Worm (Caenorhabditis elegans) whole organism, L4 larva: Measurements from ENCODE around the gene Y54G2A.77.
A peak's percentile ranks its signal among the peaks of the same experiment; 100 is the strongest.

ENCODE experiments used
- F10B5.3 ChIP-seq: sonication (generic microtip); optimal IDR thresholded peaks from 2 replicates; lab custom pipeline; 2016; ENCODE audit warnings: mild to moderate bottlenecking, missing genetic modification characterization, missing compliant biosample characterization
- F26F4.8 ChIP-seq: fragments of 200-800 bp; sonication (Bioruptor generic); conservative IDR thresholded peaks from 2 replicates; pipeline ENCODE4 v1.3.6; 2022; ENCODE audit warnings: missing genetic modification characterization, missing compliant biosample characterization
- F37D6.2 ChIP-seq: sonication (generic microtip); optimal IDR thresholded peaks from 2 replicates; lab custom pipeline; 2016; ENCODE audit warnings: mild to moderate bottlenecking, missing genetic modification characterization, missing compliant biosample characterization
- F44E2.7 ChIP-seq: fragments of 200-800 bp; sonication (Bioruptor generic); IDR thresholded peaks from 2 replicates; pipeline ENCODE4 v2.1.2; 2022; ENCODE audit warnings: missing genetic modification characterization, missing compliant biosample characterization
- Y48G9A.11 ChIP-seq: fragments of 200-800 bp; sonication (Bioruptor generic); IDR thresholded peaks from 2 replicates; pipeline ENCODE4 v1.3.6; 2022; ENCODE audit warnings: missing genetic modification reagents, missing genetic modification characterization, missing compliant biosample characterization
- Y5F2A.4 ChIP-seq: fragments of 200-800 bp; sonication (Bioruptor generic); optimal IDR thresholded peaks from 2 replicates; lab custom pipeline; 2018; ENCODE audit warnings: mild to moderate bottlenecking, missing genetic modification characterization, missing compliant biosample characterization
- Y75B8A.6 ChIP-seq: fragments of 200-800 bp; sonication (Bioruptor generic); IDR thresholded peaks from 2 replicates; pipeline ENCODE4 v1.3.6; 2022; ENCODE audit warnings: missing genetic modification reagents, missing genetic modification characterization, missing compliant biosample characterization
- ZK337.2 ChIP-seq: fragments of 200-800 bp; sonication (Bioruptor generic); IDR thresholded peaks from 2 replicates; pipeline ENCODE4 v1.3.6; 2022; ENCODE audit warnings: missing genetic modification reagents, missing genetic modification characterization, missing compliant biosample characterization
- aha-1 ChIP-seq: fragments of 150-350 bp; peaks from one replicate; lab custom pipeline; 2014; ENCODE audit warnings: missing biosample characterization, missing genetic modification characterization
- aly-2 ChIP-seq: sonication (generic microtip); optimal IDR thresholded peaks from 2 replicates; lab custom pipeline; 2018; ENCODE audit warnings: missing biosample characterization, missing genetic modification characterization
- ceh-32 ChIP-seq: sonication (generic microtip); optimal IDR thresholded peaks from 2 replicates; lab custom pipeline; 2016; ENCODE audit warnings: mild to moderate bottlenecking, missing genetic modification characterization, missing compliant biosample characterization; ENCODE audit not compliant: poor library complexity
- ceh-62 ChIP-seq: sonication (generic microtip); optimal IDR thresholded peaks from 2 replicates; lab custom pipeline; 2017; ENCODE audit warnings: missing biosample characterization, missing genetic modification characterization
- ctbp-1 ChIP-seq: fragments of 200-800 bp; sonication (Bioruptor generic); IDR thresholded peaks from 2 replicates; pipeline ENCODE4 v1.3.6; 2022; ENCODE audit warnings: missing genetic modification reagents, missing genetic modification characterization, missing compliant biosample characterization
- daf-16 ChIP-seq, 3 experiments: sonication (generic microtip); optimal IDR thresholded peaks; 2 replicates each; lab custom pipeline; 2016 to 2017; ENCODE audit warnings: missing genetic modification characterization in 3 of 3, missing genetic modification reagents in 3 of 3, mild to moderate bottlenecking in 2 of 3, missing compliant biosample characterization in 2 of 3, missing biosample characterization in 1 of 3, moderate library complexity in 1 of 3
- dmd-6 ChIP-seq: fragments of 200-800 bp; sonication (Bioruptor generic); IDR thresholded peaks from 2 replicates; pipeline ENCODE4 v1.3.6; 2022; ENCODE audit warnings: missing genetic modification reagents, missing genetic modification characterization, missing compliant biosample characterization
- dmd-8 ChIP-seq: fragments of 200-800 bp; sonication (Bioruptor generic); IDR thresholded peaks from 2 replicates; pipeline ENCODE4 v1.3.6; 2022; ENCODE audit warnings: missing genetic modification characterization, missing compliant biosample characterization
- dmd-9 ChIP-seq: fragments of 200-800 bp; sonication (Bioruptor generic); IDR thresholded peaks from 2 replicates; pipeline ENCODE4 v1.3.6; 2022; ENCODE audit warnings: missing genetic modification reagents, missing genetic modification characterization, missing compliant biosample characterization
- dpl-1 ChIP-seq: fragments of 150-350 bp; optimal IDR thresholded peaks from 2 replicates; lab custom pipeline; 2014; ENCODE audit warnings: missing biosample characterization, missing genetic modification reagents, missing genetic modification characterization
- dve-1 ChIP-seq: sonication (generic microtip); optimal IDR thresholded peaks from 2 replicates; lab custom pipeline; 2017; ENCODE audit warnings: antibody characterized with exemption, mild to moderate bottlenecking, missing genetic modification characterization, missing compliant biosample characterization; ENCODE audit not compliant: insufficient read depth
- fos-1 ChIP-seq: fragments of 150-350 bp; optimal IDR thresholded peaks from 2 replicates; lab custom pipeline; 2014; ENCODE audit warnings: missing biosample characterization, missing genetic modification characterization
- hif-1 ChIP-seq, 2 experiments: sonication (generic microtip); optimal IDR thresholded peaks; 2 replicates each; lab custom pipeline; 2016 to 2017; ENCODE audit warnings: missing compliant biosample characterization in 2 of 2, missing genetic modification characterization in 2 of 2, missing genetic modification reagents in 2 of 2, missing genotype in 2 of 2, mild to moderate bottlenecking in 1 of 2
- hlh-11 ChIP-seq: fragments of 200-800 bp; sonication (Bioruptor generic); optimal IDR thresholded peaks from 2 replicates; lab custom pipeline; 2018; ENCODE audit warnings: mild to moderate bottlenecking, missing genetic modification characterization, missing compliant biosample characterization
- hlh-30 ChIP-seq: sonication (generic microtip); optimal IDR thresholded peaks from 2 replicates; lab custom pipeline; 2017; ENCODE audit warnings: antibody characterized with exemption, mild to moderate bottlenecking, missing genetic modification characterization, missing compliant biosample characterization; ENCODE audit not compliant: insufficient read depth
- lim-7 ChIP-seq: fragments of 200-800 bp; sonication (Bioruptor generic); IDR thresholded peaks from 2 replicates; pipeline ENCODE4 v1.3.6; 2022; ENCODE audit warnings: missing genetic modification characterization, missing compliant biosample characterization
- lin-13 ChIP-seq: fragments of 150-350 bp; optimal IDR thresholded peaks from 2 replicates; lab custom pipeline; 2014; ENCODE audit warnings: missing biosample characterization, missing genetic modification reagents, missing genetic modification characterization
- lin-15B ChIP-seq: fragments of 150-350 bp; sonication (generic microtip); optimal IDR thresholded peaks from 3 replicates; lab custom pipeline; 2014; ENCODE audit warnings: missing biosample characterization, missing genetic modification characterization
- lir-3 ChIP-seq: sonication (generic microtip); optimal IDR thresholded peaks from 2 replicates; lab custom pipeline; 2016; ENCODE audit warnings: mild to moderate bottlenecking, missing genetic modification characterization, missing compliant biosample characterization
- mdl-1 ChIP-seq, 2 experiments: fragments of 150-350 bp in 1 of 2; sonication (generic microtip) in 1 of 2; optimal IDR thresholded peaks; 2 replicates each; lab custom pipeline; 2014 to 2017; ENCODE audit warnings: missing biosample characterization in 2 of 2, missing genetic modification characterization in 2 of 2
- mep-1 ChIP-seq: fragments of 150-350 bp; sonication (generic microtip); optimal IDR thresholded peaks from 3 replicates; lab custom pipeline; 2014; ENCODE audit warnings: missing biosample characterization, missing genetic modification characterization
- mes-2 ChIP-seq: sonication (generic microtip); optimal IDR thresholded peaks from 2 replicates; lab custom pipeline; 2016; ENCODE audit warnings: missing genotype, mild to moderate bottlenecking, missing genetic modification characterization, missing compliant biosample characterization; ENCODE audit not compliant: poor library complexity, severe bottlenecking
- mxl-3 ChIP-seq: fragments of 200-800 bp; sonication (Bioruptor generic); optimal IDR thresholded peaks from 2 replicates; lab custom pipeline; 2018; ENCODE audit warnings: mild to moderate bottlenecking, missing genetic modification characterization, missing compliant biosample characterization
- nhr-237 ChIP-seq: sonication (generic microtip); optimal IDR thresholded peaks from 2 replicates; lab custom pipeline; 2017; ENCODE audit warnings: missing biosample characterization, missing genetic modification characterization
- nhr-25 ChIP-seq: sonication (generic microtip); optimal IDR thresholded peaks from 2 replicates; lab custom pipeline; 2017; ENCODE audit warnings: missing genetic modification characterization, mild to moderate bottlenecking, missing compliant biosample characterization, antibody characterized with exemption, moderate library complexity, borderline replicate concordance; ENCODE audit not compliant: insufficient read depth
- nhr-28 ChIP-seq: fragments of 150-350 bp; optimal IDR thresholded peaks from 2 replicates; lab custom pipeline; 2014; ENCODE audit warnings: missing biosample characterization, missing genetic modification characterization
- nhr-41 ChIP-seq: fragments of 200-800 bp; sonication (Bioruptor generic); IDR thresholded peaks from 2 replicates; pipeline ENCODE4 v1.3.6; 2022; ENCODE audit warnings: missing genetic modification reagents, missing genetic modification characterization, missing compliant biosample characterization
- nhr-76 ChIP-seq: fragments of 150-350 bp; optimal IDR thresholded peaks from 2 replicates; lab custom pipeline; 2014; ENCODE audit warnings: missing biosample characterization, missing genetic modification characterization
- nhr-77 ChIP-seq: fragments of 150-350 bp; optimal IDR thresholded peaks from 2 replicates; lab custom pipeline; 2014; ENCODE audit warnings: missing biosample characterization, missing genetic modification characterization
- pha-4 ChIP-seq, 2 experiments: fragments of 150-350 bp in 1 of 2; fragments of 200-800 bp in 1 of 2; sonication (Bioruptor generic) in 1 of 2; IDR thresholded peaks in 1 of 2; optimal IDR thresholded peaks in 1 of 2; 2 replicates each; pipeline versions ENCODE4 v1.3.6 to Lab custom; 2014 to 2022; ENCODE audit warnings: missing genetic modification characterization in 2 of 2, missing genetic modification reagents in 2 of 2, missing biosample characterization in 1 of 2, missing compliant biosample characterization in 1 of 2
- php-3 ChIP-seq: fragments of 200-800 bp; sonication (Bioruptor generic); IDR thresholded peaks from 2 replicates; pipeline ENCODE4 v1.3.6; 2022; ENCODE audit warnings: missing genetic modification reagents, missing genetic modification characterization, missing compliant biosample characterization
- saeg-2 ChIP-seq: fragments of 200-800 bp; sonication (Bioruptor generic); IDR thresholded peaks from 2 replicates; pipeline ENCODE4 v1.3.6; 2022; ENCODE audit warnings: missing genetic modification reagents, missing genetic modification characterization, missing compliant biosample characterization
- sdz-12 ChIP-seq: fragments of 200-800 bp; sonication (Bioruptor generic); optimal IDR thresholded peaks from 2 replicates; lab custom pipeline; 2018; ENCODE audit warnings: mild to moderate bottlenecking, missing genetic modification characterization, missing compliant biosample characterization
- skn-1 ChIP-seq: fragments of 150-350 bp; optimal IDR thresholded peaks from 2 replicates; lab custom pipeline; 2014; ENCODE audit warnings: missing biosample characterization, missing genetic modification characterization
- spr-1 ChIP-seq: sonication (generic microtip); optimal IDR thresholded peaks from 2 replicates; lab custom pipeline; 2016; ENCODE audit warnings: mild to moderate bottlenecking, missing genetic modification characterization, missing compliant biosample characterization
- unc-62 ChIP-seq, 3 experiments: fragments of 150-350 bp in 1 of 3; sonication (generic microtip); optimal IDR thresholded peaks in 2 of 3; peaks in 1 of 3; 1 replicate in 1 of 3; 2 replicates in 2 of 3; lab custom pipeline; 2014 to 2017; ENCODE audit warnings: missing biosample characterization in 3 of 3, missing genetic modification characterization in 3 of 3, missing genetic modification reagents in 3 of 3, missing genotype in 1 of 3
- zag-1 ChIP-seq: fragments of 150-350 bp; optimal IDR thresholded peaks from 2 replicates; lab custom pipeline; 2014; ENCODE audit warnings: missing biosample characterization, missing genetic modification characterization
- ztf-7 ChIP-seq: fragments of 150-350 bp; optimal IDR thresholded peaks from 2 replicates; lab custom pipeline; 2014; ENCODE audit warnings: missing biosample characterization, missing genetic modification characterization

Y54G2A.77 gene

ce11 chrIV:2773382-2773979, 11.0 kb downstream of the Y54G2A.77 start:
- TF ChIP-seq dve-1 (tag; lab: Kevin White, UChicago) (peak; percentile 32), hlh-11 (tag; lab: Kevin White, UChicago) (peak; percentile 48), aha-1 (tag; lab: Kevin White, UChicago) (peak; percentile 36), sdz-12 (GFP tag; lab: Kevin White, UChicago) (no peak), nhr-28 (tag; lab: Kevin White, UChicago) (peak; percentile 33), nhr-76 (tag; lab: Kevin White, UChicago) (no peak), pha-4 (GFP tag; IDR thresholded peaks at IDR 0.05; lab: Robert Waterston, UW) (no peak), pha-4 (tag; optimal IDR thresholded peaks at IDR 0.05; lab: Kevin White, UChicago) (peak; percentile 28), hlh-30 (peak; percentile 88), daf-16 (GFP tag; optimal IDR thresholded peaks at IDR 0.05; lab: Kevin White, UChicago) (peak in 1 of 2 experiments; percentile 43), daf-16 (tag; optimal IDR thresholded peaks at IDR 0.05; lab: Kevin White, UChicago) (no peak), nhr-41 (GFP tag; lab: Robert Waterston, UW) (no peak), mep-1 (tag; lab: Kevin White, UChicago) (peak; percentile 29), dpl-1 (GFP tag; lab: Kevin White, UChicago) (no peak), php-3 (GFP tag; lab: Robert Waterston, UW) (no peak)

ce11 chrIV:2774500-2774899, 12.0 kb downstream of the Y54G2A.77 start:
- TF ChIP-seq lin-13 (GFP tag; lab: Kevin White, UChicago) (peak; percentile 75), fos-1 (tag; lab: Kevin White, UChicago) (no peak), mes-2 (tag; lab: Kevin White, UChicago) (peak; percentile 58), saeg-2 (GFP tag; lab: Robert Waterston, UW) (no peak), lim-7 (GFP tag; lab: Robert Waterston, UW) (no peak), F44E2.7 (GFP tag; lab: Robert Waterston, UW) (no peak), hif-1 (tag; optimal IDR thresholded peaks at IDR 0.05; lab: Kevin White, UChicago) (peak in 1 of 2 experiments; percentile 43), zag-1 (tag; lab: Kevin White, UChicago) (no peak), ZK337.2 (GFP tag; lab: Robert Waterston, UW) (no peak), mdl-1 (tag; optimal IDR thresholded peaks at IDR 0.05; lab: Kevin White, UChicago) (peak; percentile 9 to 87), mep-1 (tag; lab: Kevin White, UChicago) (peak; percentile 89), lin-15B (tag; lab: Kevin White, UChicago) (no peak), Y48G9A.11 (no peak), ctbp-1 (peak; percentile 49; the same call in 1 of the 2 replicates), F26F4.8 (GFP tag; lab: Robert Waterston, UW) (no peak), unc-62 (GFP tag; optimal IDR thresholded peaks at IDR 0.05 in 1 of 2; lab: Kevin White, UChicago) (peak in 1 of 2 experiments; percentile 98), unc-62 (tag; optimal IDR thresholded peaks at IDR 0.05; lab: Kevin White, UChicago) (no peak), spr-1 (peak; percentile 39), ceh-62 (tag; lab: Kevin White, UChicago) (no peak), Y75B8A.6 (GFP tag; lab: Robert Waterston, UW) (0 out of 2 replicates have a peak, but pooled peaks have one; percentile 26), ztf-7 (tag; lab: Kevin White, UChicago) (no peak), hlh-30 (peak; percentile 99), dmd-8 (GFP tag; lab: Robert Waterston, UW) (no peak), nhr-25 (no peak), pha-4 (GFP tag; IDR thresholded peaks at IDR 0.05; lab: Robert Waterston, UW) (peak; percentile 80), pha-4 (tag; optimal IDR thresholded peaks at IDR 0.05; lab: Kevin White, UChicago) (peak; percentile 92), nhr-77 (tag; lab: Kevin White, UChicago) (peak; percentile 85), aly-2 (tag; lab: Kevin White, UChicago) (no peak), F37D6.2 (tag; lab: Kevin White, UChicago) (no peak), F10B5.3 (tag; lab: Kevin White, UChicago) (no peak), dmd-9 (GFP tag; lab: Robert Waterston, UW) (no peak), mxl-3 (GFP tag; lab: Kevin White, UChicago) (peak; percentile 73), dmd-6 (GFP tag; lab: Robert Waterston, UW) (peak; percentile 78), skn-1 (tag; lab: Kevin White, UChicago) (no peak), Y5F2A.4 (GFP tag; lab: Kevin White, UChicago) (no peak), lir-3 (no peak), ceh-32 (tag; lab: Kevin White, UChicago) (no peak), nhr-237 (tag; lab: Kevin White, UChicago) (no peak)
